Worm (Caenorhabditis elegans): Measurements from ENCODE around the gene fbxa-194.

- TF ChIP-seq alr-1 (tag; optimal IDR thresholded peaks at IDR 0.05) (no peak), snpc-4 (tag; optimal IDR thresholded peaks at IDR 0.05) (no peak), nhr-77 (tag; optimal IDR thresholded peaks at IDR 0.05) (no peak)
Observed at ce11 chrV:19777227-19777626, 1.3 kb downstream of the fbxa-194 start, which contains the start of gene fbxa-118.

All from whole organism, L2 larva.